Fruit fly (Drosophila melanogaster) whole organism, wandering third instar larva: ENCODE data around the gene CG14309.

Experiments used
- CG9705 ChIP-seq: fragments of 200-800 bp; sonication (Bioruptor generic); optimal IDR thresholded peaks from 2 replicates; lab custom pipeline; 2018; ENCODE audit warnings: missing biosample characterization, mild to moderate bottlenecking, missing genetic modification characterization
- Jra ChIP-seq: sonication (Bioruptor generic); optimal IDR thresholded peaks from 2 replicates; lab custom pipeline; 2016; ENCODE audit warnings: missing biosample characterization, missing genetic modification characterization
- N ChIP-seq: fragments of >200 bp; optimal IDR thresholded peaks from 2 replicates; lab custom pipeline; 2018; ENCODE audit warnings: missing biosample characterization, missing external identifiers, missing genetic modification characterization
- Sp1 ChIP-seq: fragments of 200-800 bp; sonication (Bioruptor generic); optimal IDR thresholded peaks from 3 replicates; lab custom pipeline; 2019; ENCODE audit warnings: missing biosample characterization, mild to moderate bottlenecking, missing genetic modification characterization, moderate library complexity
- lola ChIP-seq: fragments of >200 bp; optimal IDR thresholded peaks from 2 replicates; lab custom pipeline; 2017; ENCODE audit warnings: missing biosample characterization, missing genetic modification characterization
- tai ChIP-seq: sonication (Bioruptor generic); optimal IDR thresholded peaks from 2 replicates; lab custom pipeline; 2016; ENCODE audit warnings: missing biosample characterization, missing genetic modification characterization

dm6 chr3R:18411205-18411749 is 26.4 kb upstream of the CG14309 start, which contains the start of gene CG10864:
- no peak for TF ChIP-seq Sp1 (GFP tag; lab: Kevin White, UChicago)
- no peak for TF ChIP-seq tai
- TF ChIP-seq Jra (GFP tag; lab: Kevin White, UChicago): no peak
- no peak for TF ChIP-seq lola (GFP tag; lab: Kevin White, UChicago)
- TF ChIP-seq CG9705: no peak
- TF ChIP-seq N (GFP tag; lab: Kevin White, UChicago): no peak
